Fruit fly (Drosophila melanogaster) whole organism, embryonic: ENCODE data around the gene park.
A peak's percentile ranks its signal among the peaks of the same experiment; 100 is the strongest.

Source experiments
- Asciz ChIP-seq: fragments of 200-800 bp; sonication (Bioruptor generic); optimal IDR thresholded peaks from 2 replicates; lab custom pipeline; 2017; ENCODE audit warnings: missing biosample characterization, mild to moderate bottlenecking, missing genetic modification characterization, missing genetic modification reagents
- Bdp1 ChIP-seq: fragments of 200-800 bp; sonication (Bioruptor generic); optimal IDR thresholded peaks from 3 replicates; lab custom pipeline; 2016; ENCODE audit warnings: missing biosample characterization, missing genetic modification characterization
- Blimp-1 ChIP-seq: fragments of 200-800 bp; sonication (Bioruptor generic); optimal IDR thresholded peaks from 3 replicates; lab custom pipeline; 2018; ENCODE audit warnings: missing biosample characterization, missing genetic modification characterization, mild to moderate bottlenecking, moderate library complexity, missing genetic modification reagents
- CG10431 ChIP-seq: fragments of 200-800 bp; sonication (Bioruptor generic); optimal IDR thresholded peaks from 3 replicates; lab custom pipeline; 2018; ENCODE audit warnings: missing biosample characterization, mild to moderate bottlenecking, missing genetic modification characterization
- CG10654 ChIP-seq: fragments of 200-800 bp; sonication (Bioruptor generic); optimal IDR thresholded peaks from 2 replicates; lab custom pipeline; 2016; ENCODE audit warnings: missing biosample characterization, missing genetic modification characterization
- CG12219 ChIP-seq: fragments of 200-800 bp; sonication (Bioruptor generic); optimal IDR thresholded peaks from 3 replicates; lab custom pipeline; 2018; ENCODE audit warnings: missing biosample characterization, mild to moderate bottlenecking, missing genetic modification characterization
- CG13424 ChIP-seq: fragments of 200-800 bp; sonication (Bioruptor generic); optimal IDR thresholded peaks from 2 replicates; lab custom pipeline; 2019; ENCODE audit warnings: missing biosample characterization, mild to moderate bottlenecking, missing genetic modification characterization, moderate library complexity
- CG15479 ChIP-seq: fragments of 200-800 bp; sonication (Bioruptor generic); optimal IDR thresholded peaks from 3 replicates; lab custom pipeline; 2019; ENCODE audit warnings: missing biosample characterization, mild to moderate bottlenecking, missing genetic modification characterization, moderate library complexity
- CG16813 ChIP-seq: fragments of 200-800 bp; sonication (Bioruptor generic); IDR thresholded peaks from 3 replicates; pipeline ENCODE4 v1.3.6; 2022; ENCODE audit warnings: missing biosample characterization, missing genetic modification characterization; ENCODE audit not compliant: partially characterized antibody
- CG17328 ChIP-seq: fragments of 200-800 bp; sonication (Bioruptor generic); IDR thresholded peaks from 2 replicates; pipeline ENCODE4 v1.3.6; 2022; ENCODE audit warnings: missing biosample characterization, missing genetic modification characterization
- CG17568 ChIP-seq: fragments of 200-800 bp; sonication (Bioruptor generic); optimal IDR thresholded peaks from 2 replicates; lab custom pipeline; 2018; ENCODE audit warnings: missing biosample characterization, mild to moderate bottlenecking, missing genetic modification characterization, moderate library complexity
- CG18476 ChIP-seq: fragments of 200-800 bp; sonication (Bioruptor generic); optimal IDR thresholded peaks from 2 replicates; lab custom pipeline; 2016; ENCODE audit warnings: missing biosample characterization, mild to moderate bottlenecking, missing genetic modification characterization
- CG30431 ChIP-seq: fragments of 200-800 bp; sonication (Bioruptor generic); optimal IDR thresholded peaks from 2 replicates; lab custom pipeline; 2017; ENCODE audit warnings: missing biosample characterization, missing genetic modification characterization
- CG4424 ChIP-seq: fragments of 200-800 bp; sonication (Bioruptor generic); optimal IDR thresholded peaks from 3 replicates; lab custom pipeline; 2016; ENCODE audit warnings: missing biosample characterization, missing genetic modification characterization
- CG8478 ChIP-seq: fragments of >200 bp; optimal IDR thresholded peaks from 2 replicates; lab custom pipeline; 2018
- CG9609 ChIP-seq: fragments of 200-800 bp; sonication (Bioruptor generic); optimal IDR thresholded peaks from 3 replicates; lab custom pipeline; 2016; ENCODE audit warnings: missing biosample characterization, missing genetic modification characterization
- E2f2 ChIP-seq: fragments of 200-800 bp; sonication (Bioruptor generic); IDR thresholded peaks from 2 replicates; pipeline ENCODE4 v1.3.6; 2022; ENCODE audit warnings: missing biosample characterization, missing genetic modification characterization
- ERR ChIP-seq: fragments of 200-800 bp; sonication (Bioruptor generic); optimal IDR thresholded peaks from 2 replicates; lab custom pipeline; 2016; ENCODE audit warnings: missing biosample characterization, missing genetic modification characterization
- HmgD ChIP-seq: fragments of 200-800 bp; sonication (Bioruptor generic); optimal IDR thresholded peaks from 3 replicates; lab custom pipeline; 2016; ENCODE audit warnings: missing biosample characterization, missing genetic modification characterization
- Mrtf ChIP-seq: fragments of 200-800 bp; sonication (Bioruptor generic); IDR thresholded peaks from 3 replicates; pipeline ENCODE4 v1.3.6; 2022; ENCODE audit warnings: missing biosample characterization, missing genetic modification characterization
- NFAT ChIP-seq: fragments of 200-800 bp; sonication (Bioruptor generic); IDR thresholded peaks from 2 replicates; pipeline ENCODE4 v1.3.6; 2022; ENCODE audit warnings: missing biosample characterization, missing genetic modification characterization
- Nf-YA ChIP-seq: fragments of 200-800 bp; sonication (Bioruptor generic); IDR thresholded peaks from 2 replicates; pipeline ENCODE4 v1.3.6; 2022; ENCODE audit warnings: missing biosample characterization, missing genetic modification characterization
- Ptx1 ChIP-seq: fragments of 200-800 bp; sonication (Bioruptor generic); IDR thresholded peaks from 2 replicates; pipeline ENCODE4 v1.3.6; 2022; ENCODE audit warnings: missing biosample characterization, missing genetic modification characterization
- Ravus ChIP-seq: fragments of 200-800 bp; sonication (Bioruptor generic); IDR thresholded peaks from 2 replicates; pipeline ENCODE4 v1.3.6; 2022; ENCODE audit warnings: missing biosample characterization, missing genetic modification characterization
- Rfx ChIP-seq: fragments of 200-800 bp; sonication (Bioruptor generic); IDR thresholded peaks from 2 replicates; pipeline ENCODE4 v1.3.6; 2022; ENCODE audit warnings: missing biosample characterization, missing genetic modification characterization
- Six4 ChIP-seq: fragments of 200-800 bp; sonication (Bioruptor generic); optimal IDR thresholded peaks from 2 replicates; lab custom pipeline; 2016; ENCODE audit warnings: missing biosample characterization, missing genetic modification characterization
- Sox100B ChIP-seq: fragments of 200-800 bp; sonication (Bioruptor generic); optimal IDR thresholded peaks from 3 replicates; lab custom pipeline; 2018; ENCODE audit warnings: missing biosample characterization, mild to moderate bottlenecking, missing genetic modification characterization
- ara ChIP-seq: fragments of 200-800 bp; sonication (Bioruptor generic); IDR thresholded peaks from 2 replicates; pipeline ENCODE4 v1.3.6; 2022; ENCODE audit warnings: missing biosample characterization, missing genetic modification characterization
- bab2 ChIP-seq: fragments of 200-800 bp; sonication (Bioruptor generic); optimal IDR thresholded peaks from 2 replicates; lab custom pipeline; 2016; ENCODE audit warnings: missing biosample characterization, missing genetic modification characterization
- bcd ChIP-seq: fragments of 200-800 bp; sonication (Bioruptor generic); optimal IDR thresholded peaks from 2 replicates; lab custom pipeline; 2017; ENCODE audit warnings: missing biosample characterization, mild to moderate bottlenecking, missing genetic modification characterization
- bigmax ChIP-seq: fragments of 200-800 bp; sonication (Bioruptor generic); optimal IDR thresholded peaks from 2 replicates; lab custom pipeline; 2018; ENCODE audit warnings: missing biosample characterization, mild to moderate bottlenecking, missing genetic modification characterization
- cad ChIP-seq: fragments of >200 bp; optimal IDR thresholded peaks from 2 replicates; lab custom pipeline; 2017; ENCODE audit warnings: missing biosample characterization, missing genetic modification characterization
- caup ChIP-seq: fragments of 200-800 bp; sonication (Bioruptor generic); optimal IDR thresholded peaks from 3 replicates; lab custom pipeline; 2017; ENCODE audit warnings: missing biosample characterization, mild to moderate bottlenecking, missing genetic modification characterization, moderate library complexity; ENCODE audit not compliant: severe bottlenecking
- chm ChIP-seq: fragments of 200-800 bp; sonication (Bioruptor generic); IDR thresholded peaks from 2 replicates; pipeline ENCODE4 v1.3.6; 2022; ENCODE audit warnings: missing biosample characterization, missing genetic modification characterization
- dm ChIP-seq: fragments of 200-800 bp; sonication (Bioruptor generic); optimal IDR thresholded peaks from 3 replicates; lab custom pipeline; 2016; ENCODE audit warnings: missing biosample characterization, missing genetic modification characterization
- emc ChIP-seq: fragments of 200-800 bp; sonication (Bioruptor generic); optimal IDR thresholded peaks from 2 replicates; lab custom pipeline; 2016; ENCODE audit warnings: missing biosample characterization, missing genetic modification characterization
- ems ChIP-seq: fragments of 200-800 bp; sonication (Bioruptor generic); optimal IDR thresholded peaks from 3 replicates; lab custom pipeline; 2016; ENCODE audit warnings: missing biosample characterization, missing genetic modification characterization
- gce ChIP-seq: fragments of 200-800 bp; sonication (Bioruptor generic); IDR thresholded peaks from 3 replicates; pipeline ENCODE4 v1.3.6; 2022; ENCODE audit warnings: missing biosample characterization, missing genetic modification characterization
- gt ChIP-seq: fragments of 200-800 bp; sonication (Bioruptor generic); IDR thresholded peaks from 2 replicates; pipeline ENCODE4 v1.3.6; 2022; ENCODE audit warnings: missing biosample characterization, missing genetic modification characterization
- hkb ChIP-seq, 2 experiments: fragments of 200-800 bp in 1 of 2; fragments of >200 bp in 1 of 2; sonication (Bioruptor generic) in 1 of 2; IDR thresholded peaks in 1 of 2; optimal IDR thresholded peaks in 1 of 2; 2 replicates each; pipeline versions ENCODE4 v1.3.6 to Lab custom; 2017 to 2022; ENCODE audit warnings: missing biosample characterization in 1 of 2, missing genetic modification characterization in 1 of 2
- insv ChIP-seq, 2 experiments: fragments of 200-800 bp; sonication (Bioruptor generic); optimal IDR thresholded peaks; 3 replicates each; lab custom pipeline; 2016 to 2018; ENCODE audit warnings: missing biosample characterization in 2 of 2, missing genetic modification characterization in 2 of 2
- kni ChIP-seq: fragments of 200-800 bp; sonication (Bioruptor generic); optimal IDR thresholded peaks from 3 replicates; lab custom pipeline; 2017; ENCODE audit warnings: mild to moderate bottlenecking, missing biosample characterization, missing genetic modification reagents, missing genetic modification characterization
- lbe ChIP-seq: fragments of 200-800 bp; sonication (Bioruptor generic); optimal IDR thresholded peaks from 2 replicates; lab custom pipeline; 2016; ENCODE audit warnings: missing biosample characterization, mild to moderate bottlenecking, missing genetic modification characterization
- mld ChIP-seq: fragments of 200-800 bp; sonication (Bioruptor generic); IDR thresholded peaks from 3 replicates; pipeline ENCODE4 v1.3.6; 2022; ENCODE audit warnings: missing biosample characterization, missing genetic modification characterization; ENCODE audit not compliant: partially characterized antibody
- nerfin-2 ChIP-seq: fragments of 200-800 bp; sonication (Bioruptor generic); IDR thresholded peaks from 2 replicates; pipeline ENCODE4 v1.3.6; 2022; ENCODE audit warnings: missing biosample characterization, missing genetic modification characterization; ENCODE audit not compliant: partially characterized antibody
- nom ChIP-seq: fragments of 200-800 bp; sonication (Bioruptor generic); optimal IDR thresholded peaks from 2 replicates; lab custom pipeline; 2017; ENCODE audit warnings: missing biosample characterization, missing genetic modification characterization, mild to moderate bottlenecking, moderate library complexity, missing genetic modification reagents
- ranshi ChIP-seq: fragments of 200-800 bp; sonication (Bioruptor generic); IDR thresholded peaks from 2 replicates; pipeline ENCODE4 v1.3.6; 2022; ENCODE audit warnings: missing biosample characterization, missing genetic modification characterization
- sisA ChIP-seq: fragments of 200-800 bp; sonication (Bioruptor generic); IDR thresholded peaks from 2 replicates; pipeline ENCODE4 v1.3.6; 2022; ENCODE audit warnings: missing biosample characterization, missing genetic modification characterization
- stc ChIP-seq: fragments of 200-800 bp; sonication (Bioruptor generic); IDR thresholded peaks from 2 replicates; pipeline ENCODE4 v1.3.6; 2022; ENCODE audit warnings: missing biosample characterization, missing genetic modification characterization
- sug ChIP-seq: fragments of 200-800 bp; optimal IDR thresholded peaks from 2 replicates; lab custom pipeline; 2019; ENCODE audit warnings: missing biosample characterization, mild to moderate bottlenecking, missing genetic modification characterization, moderate library complexity
- zen ChIP-seq: fragments of 200-800 bp; sonication (Bioruptor generic); optimal IDR thresholded peaks from 3 replicates; lab custom pipeline; 2018; ENCODE audit warnings: missing biosample characterization, mild to moderate bottlenecking, missing genetic modification characterization, moderate library complexity

The park gene

dm6 chr3L:21216697-21217291, 20.1 kb upstream of the park start, which contains the start of the genes Trmt112 and Ilk (continued):
- no peak for TF ChIP-seq lbe (GFP tag; lab: Kevin White, UChicago)
- no peak for TF ChIP-seq stc (GFP tag; lab: Robert Waterston, UW)
- no peak for TF ChIP-seq CG10431 (GFP tag; lab: Kevin White, UChicago)
- no peak for TF ChIP-seq CG18476 (GFP tag; lab: Kevin White, UChicago)
- no peak for TF ChIP-seq ara (GFP tag; lab: Robert Waterston, UW)
- TF ChIP-seq zen, result no peak
- no peak for TF ChIP-seq bcd (GFP tag; lab: Kevin White, UChicago)
- TF ChIP-seq Mrtf (GFP tag; lab: Robert Waterston, UW), result no peak
- no peak for TF ChIP-seq CG15479 (GFP tag; lab: Kevin White, UChicago)
- TF ChIP-seq dm (GFP tag; lab: Kevin White, UChicago), result peak; percentile 95
- TF ChIP-seq CG12219 (GFP tag; lab: Kevin White, UChicago), result no peak
- peak in 1 of 2 experiments; percentile 77 for TF ChIP-seq insv (GFP tag; optimal IDR thresholded peaks at IDR 0.05; lab: Kevin White, UChicago)
- TF ChIP-seq nom (GFP tag; lab: Kevin White, UChicago), result no peak
- no peak for TF ChIP-seq Sox100B
- TF ChIP-seq sisA (GFP tag; lab: Robert Waterston, UW), result no peak
- no peak for TF ChIP-seq CG17568 (GFP tag; lab: Kevin White, UChicago)
- no peak for TF ChIP-seq Bdp1 (GFP tag; lab: Kevin White, UChicago)
- TF ChIP-seq kni, result no peak
- no peak for TF ChIP-seq CG8478
- TF ChIP-seq cad (GFP tag; lab: Kevin White, UChicago), result no peak
- no peak for TF ChIP-seq gt
- TF ChIP-seq CG10654, result no peak
- TF ChIP-seq hkb (optimal IDR thresholded peaks at IDR 0.05; lab: Kevin White, UChicago), result peak; percentile 53
- TF ChIP-seq hkb (GFP tag; IDR thresholded peaks at IDR 0.05; lab: Robert Waterston, UW), result no peak
- TF ChIP-seq NFAT (GFP tag; lab: Robert Waterston, UW), result no peak
- peak; percentile 80 for TF ChIP-seq E2f2 (GFP tag; lab: Robert Waterston, UW)
- TF ChIP-seq ranshi (GFP tag; lab: Robert Waterston, UW), result no peak
- no peak for TF ChIP-seq chm (GFP tag; lab: Robert Waterston, UW)
- no peak for TF ChIP-seq emc (GFP tag; lab: Kevin White, UChicago)
- TF ChIP-seq CG4424, result no peak
- TF ChIP-seq Nf-YA (GFP tag; lab: Robert Waterston, UW), result no peak
- TF ChIP-seq CG9609 (GFP tag; lab: Kevin White, UChicago), result no peak
- peak; percentile 42; the same call in 1 of the 2 replicates for TF ChIP-seq Rfx (GFP tag; lab: Robert Waterston, UW)
- peak; percentile 84 for TF ChIP-seq CG16813 (GFP tag; lab: Robert Waterston, UW)
- TF ChIP-seq Blimp-1 (GFP tag; lab: Kevin White, UChicago), result no peak
- TF ChIP-seq mld (GFP tag; lab: Robert Waterston, UW), result peak; percentile 16; the same call in 1 of the 3 replicates
- no peak for TF ChIP-seq ERR (GFP tag; lab: Kevin White, UChicago)
- TF ChIP-seq CG13424, result no peak
- TF ChIP-seq Ptx1 (GFP tag; lab: Robert Waterston, UW), result no peak
- TF ChIP-seq CG30431, result no peak
- TF ChIP-seq Ravus (GFP tag; lab: Robert Waterston, UW), result no peak
- peak; percentile 10 for TF ChIP-seq HmgD (GFP tag; lab: Kevin White, UChicago)
- no peak for TF ChIP-seq bab2 (GFP tag; lab: Kevin White, UChicago)
- TF ChIP-seq bigmax, result no peak
- TF ChIP-seq Asciz (GFP tag; lab: Kevin White, UChicago), result no peak
- TF ChIP-seq CG17328 (GFP tag; lab: Robert Waterston, UW), result no peak
- TF ChIP-seq caup (GFP tag; lab: Kevin White, UChicago), result no peak
- no peak for TF ChIP-seq Six4 (GFP tag; lab: Kevin White, UChicago)
- TF ChIP-seq gce (GFP tag; lab: Robert Waterston, UW), result no peak
- TF ChIP-seq ems, result no peak
- no peak for TF ChIP-seq sug
- peak; percentile 67 for TF ChIP-seq nerfin-2
